Worm (Caenorhabditis elegans) whole organism, early embryonic: ENCODE results near the gene F58D12.3.

Experiments
- B0310.2 ChIP-seq: sonication (generic microtip); optimal IDR thresholded peaks from 2 replicates; lab custom pipeline; 2016; ENCODE audit warnings: mild to moderate bottlenecking, missing genetic modification characterization, missing compliant biosample characterization
- F13C5.2 ChIP-seq: sonication (generic microtip); optimal IDR thresholded peaks from 2 replicates; lab custom pipeline; 2017; ENCODE audit warnings: mild to moderate bottlenecking, missing genetic modification characterization, inconsistent platforms, missing compliant biosample characterization
- ama-1 ChIP-seq: fragments of 150-350 bp; optimal IDR thresholded peaks from 2 replicates; lab custom pipeline; 2014
- ceh-13 ChIP-seq: fragments of 200-800 bp; sonication (Bioruptor generic); optimal IDR thresholded peaks from 2 replicates; lab custom pipeline; 2018; ENCODE audit warnings: mild to moderate bottlenecking, missing genetic modification characterization, missing compliant biosample characterization
- ets-7 ChIP-seq: sonication (generic microtip); optimal IDR thresholded peaks from 2 replicates; lab custom pipeline; 2016; ENCODE audit warnings: missing genotype, missing genetic modification characterization, missing compliant biosample characterization
- flt-1 ChIP-seq: fragments of 200-800 bp; sonication (Bioruptor generic); IDR thresholded peaks from 2 replicates; pipeline ENCODE4 v1.3.6; 2022; ENCODE audit warnings: missing genetic modification characterization, missing compliant biosample characterization
- hnd-1 ChIP-seq: sonication (generic microtip); optimal IDR thresholded peaks from 2 replicates; lab custom pipeline; 2016; ENCODE audit warnings: missing genetic modification characterization, missing compliant biosample characterization
- tbx-11 ChIP-seq: fragments of 200-800 bp; sonication (Bioruptor generic); IDR thresholded peaks from 2 replicates; pipeline ENCODE4 v1.3.6; 2022; ENCODE audit warnings: missing genetic modification characterization, missing compliant biosample characterization
- tbx-37 ChIP-seq: fragments of 200-800 bp; sonication (Bioruptor generic); conservative IDR thresholded peaks from 2 replicates; pipeline ENCODE4 v1.3.6; 2022; ENCODE audit warnings: missing genetic modification reagents, missing genetic modification characterization, missing compliant biosample characterization
- tra-4 ChIP-seq: sonication (generic microtip); optimal IDR thresholded peaks from 2 replicates; lab custom pipeline; 2017; ENCODE audit warnings: missing genetic modification characterization, missing compliant biosample characterization

DNA sequence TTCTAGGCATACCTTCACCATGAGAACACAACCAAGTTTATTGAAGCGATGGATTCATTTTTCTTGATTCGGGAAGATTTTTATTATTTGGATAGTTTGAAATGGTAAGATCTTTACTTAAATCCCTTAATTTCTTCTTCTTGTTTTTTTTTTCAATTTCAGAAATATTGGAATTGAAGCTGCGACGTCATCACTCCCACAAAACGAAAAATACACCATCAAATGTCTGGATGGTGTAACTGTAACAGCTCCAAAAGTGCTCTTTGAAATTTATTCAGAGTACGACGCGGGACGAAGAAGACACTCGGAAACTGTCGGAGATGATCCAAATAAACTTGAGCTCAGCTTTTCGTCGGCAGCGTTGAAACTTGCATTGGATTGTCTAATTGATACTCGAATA is 6.8 kb downstream of the F58D12.3 start, which contains the start of gene D1086.21:
- no peak for TF ChIP-seq ama-1 (lab: Kevin White, UChicago)
- TF ChIP-seq ets-7 = no peak
- no peak for TF ChIP-seq tbx-37
- TF ChIP-seq flt-1 (GFP tag; lab: Robert Waterston, UW) = no peak
- no peak for TF ChIP-seq F13C5.2 (tag; lab: Kevin White, UChicago)
- no peak for TF ChIP-seq B0310.2 (tag; lab: Kevin White, UChicago)
- TF ChIP-seq tbx-11 (GFP tag; lab: Robert Waterston, UW) = no peak
- no peak for TF ChIP-seq hnd-1
- TF ChIP-seq tra-4 (tag; lab: Kevin White, UChicago) = no peak
- no peak for TF ChIP-seq ceh-13 (GFP tag; lab: Kevin White, UChicago)
